Worm (Caenorhabditis elegans) whole organism, L3 larva: ENCODE measurements around the gene clp-7.

Experiments used
- ZK546.5 ChIP-seq: sonication (generic microtip); optimal IDR thresholded peaks from 2 replicates; lab custom pipeline; 2017; ENCODE audit warnings: missing biosample characterization, missing genetic modification characterization
- ama-1 ChIP-seq: fragments of 150-350 bp; optimal IDR thresholded peaks from 2 replicates; lab custom pipeline; 2018
- ceh-16 ChIP-seq: sonication (generic microtip); optimal IDR thresholded peaks from 2 replicates; lab custom pipeline; 2017; ENCODE audit warnings: missing biosample characterization, missing genetic modification characterization
- elt-1 ChIP-seq: fragments of 150-350 bp; optimal IDR thresholded peaks from 2 replicates; lab custom pipeline; 2014; ENCODE audit warnings: missing biosample characterization, missing genetic modification characterization
- elt-3 ChIP-seq, 3 experiments: fragments of 150-350 bp in 1 of 3; sonication (generic microtip) in 2 of 3; optimal IDR thresholded peaks; 2 replicates in 2 of 3; 4 replicates in 1 of 3; lab custom pipeline; 2014 to 2017; ENCODE audit warnings: missing biosample characterization in 3 of 3, missing genetic modification characterization in 3 of 3
- fkh-10 ChIP-seq: sonication (generic microtip); optimal IDR thresholded peaks from 2 replicates; lab custom pipeline; 2017; ENCODE audit warnings: missing biosample characterization, missing genetic modification reagents, missing genetic modification characterization
- fos-1 ChIP-seq: fragments of 150-350 bp; optimal IDR thresholded peaks from 2 replicates; lab custom pipeline; 2014; ENCODE audit warnings: missing biosample characterization, missing genetic modification characterization
- nhr-11 ChIP-seq: fragments of 150-350 bp; optimal IDR thresholded peaks from 2 replicates; lab custom pipeline; 2014; ENCODE audit warnings: missing biosample characterization, missing genetic modification characterization
- nhr-25 ChIP-seq: sonication (generic microtip); optimal IDR thresholded peaks from 2 replicates; lab custom pipeline; 2017; ENCODE audit warnings: missing biosample characterization, missing genetic modification characterization
- pha-4 ChIP-seq: fragments of 150-350 bp; optimal IDR thresholded peaks from 2 replicates; lab custom pipeline; 2014; ENCODE audit warnings: missing biosample characterization, missing genetic modification reagents, missing genetic modification characterization
- unc-62 ChIP-seq: fragments of 150-350 bp; sonication (generic microtip); optimal IDR thresholded peaks from 4 replicates; lab custom pipeline; 2014; ENCODE audit warnings: missing biosample characterization, missing genetic modification reagents, missing genetic modification characterization

ce11 chrIV:1459826-1460489, 14.2 kb upstream of the clp-7 start:
- TF ChIP-seq ceh-16 (tag; lab: Kevin White, UChicago) (no peak), fkh-10 (GFP tag; lab: Kevin White, UChicago) (no peak), elt-1 (tag; lab: Kevin White, UChicago) (no peak), unc-62 (GFP tag; lab: Kevin White, UChicago) (no peak), nhr-25 (tag; lab: Kevin White, UChicago) (no peak), ama-1 (lab: Kevin White, UChicago) (no peak), fos-1 (tag; lab: Kevin White, UChicago) (no peak), nhr-11 (no peak), pha-4 (tag; lab: Kevin White, UChicago) (no peak), ZK546.5 (tag; lab: Kevin White, UChicago) (no peak), elt-3 (tag; optimal IDR thresholded peaks at IDR 0.05; lab: Kevin White, UChicago) (no peak)
